Fruit fly (Drosophila melanogaster): ENCODE measurements around the gene ru.

The ru gene

dm6 chr3L:1431489-1432053 is 61.1 kb downstream of the ru start:
- TF ChIP-seq HLHmδ (GFP tag; optimal IDR thresholded peaks at IDR 0.05) (peak; percentile 49), CG2712 (tag; optimal IDR thresholded peaks at IDR 0.05) (peak; percentile 26), GATAe (GFP tag; conservative IDR thresholded peaks at IDR 0.05) (no peak), CG13894 (tag; optimal IDR thresholded peaks at IDR 0.05) (no peak), H15 (GFP tag; IDR thresholded peaks at IDR 0.05) (0 out of 3 replicates have a peak, but pooled peaks have one; percentile 14), Drgx (GFP tag; IDR thresholded peaks at IDR 0.05) (no peak), Ada2b (GFP tag; IDR thresholded peaks at IDR 0.05) (no peak), btn (GFP tag; optimal IDR thresholded peaks at IDR 0.05) (no peak), CG15601 (tag; optimal IDR thresholded peaks at IDR 0.05) (no peak), odd (GFP tag; optimal IDR thresholded peaks at IDR 0.05) (peak; percentile 19), CG10431 (GFP tag; optimal IDR thresholded peaks at IDR 0.05) (no peak), jigr1 (GFP tag; IDR thresholded peaks at IDR 0.05) (no peak), CG10267 (tag; optimal IDR thresholded peaks at IDR 0.05) (peak; percentile 36), vfl (GFP tag; optimal IDR thresholded peaks at IDR 0.05) (no peak), twi (tag; optimal IDR thresholded peaks at IDR 0.05) (peak; percentile 90), zen (tag; optimal IDR thresholded peaks at IDR 0.05) (peak; percentile 24), pros (GFP tag; optimal IDR thresholded peaks at IDR 0.05) (no peak), aop (GFP tag; IDR thresholded peaks at IDR 0.05) (no peak), zf30C (GFP tag; optimal IDR thresholded peaks at IDR 0.05) (peak; percentile 88), tll (GFP tag; optimal IDR thresholded peaks at IDR 0.05) (peak in 1 of 2 experiments; percentile 63), lab (GFP tag; optimal IDR thresholded peaks at IDR 0.05) (no peak), kni (GFP tag; optimal IDR thresholded peaks at IDR 0.05) (no peak), CG9727 (GFP tag; optimal IDR thresholded peaks at IDR 0.05) (peak; percentile 67), CG34224 (GFP tag; IDR thresholded peaks at IDR 0.05; ENCODE audit: partially characterized antibody) (no peak), cato (GFP tag; optimal IDR thresholded peaks at IDR 0.05; ENCODE audit: borderline replicate concordance) (no peak), Xrp1 (GFP tag; IDR thresholded peaks at IDR 0.05) (no peak), crc (GFP tag; optimal IDR thresholded peaks at IDR 0.05) (no peak), CG3281 (GFP tag; optimal IDR thresholded peaks at IDR 0.05) (no peak), CG8924 (tag; optimal IDR thresholded peaks at IDR 0.05) (peak; percentile 6), CG5245 (GFP tag; optimal IDR thresholded peaks at IDR 0.05) (no peak), fd64A (GFP tag; optimal IDR thresholded peaks at IDR 0.05) (no peak), C15 (GFP tag; IDR thresholded peaks at IDR 0.05) (no peak), bcd (GFP tag; optimal IDR thresholded peaks at IDR 0.05) (no peak), Ets65A (GFP tag) (peak; percentile 28), CG2129 (GFP tag; IDR thresholded peaks at IDR 0.05; ENCODE audit: partially characterized antibody) (no peak), CG15514 (GFP tag; optimal IDR thresholded peaks at IDR 0.05) (no peak), CkIIα-i1 (GFP tag; IDR thresholded peaks at IDR 0.05) (no peak), az2 (GFP tag; optimal IDR thresholded peaks at IDR 0.05) (no peak), gt (GFP tag; IDR thresholded peaks at IDR 0.05) (0 out of 2 replicates have a peak, but pooled peaks have one; percentile 16), lola (GFP tag; optimal IDR thresholded peaks at IDR 0.05) (peak in 1 of 3 experiments; percentile 32), CG4404 (GFP tag; IDR thresholded peaks at IDR 0.05) (peak; percentile 69), zfh1 (GFP tag; IDR thresholded peaks at IDR 0.05) (0 out of 3 replicates have a peak, but pooled peaks have one; percentile 19), ac (GFP tag; optimal IDR thresholded peaks at IDR 0.05) (peak; percentile 26), D19B (GFP tag; optimal IDR thresholded peaks at IDR 0.05) (no peak), vvl (GFP tag; IDR thresholded peaks at IDR 0.05) (0 out of 2 replicates have a peak, but pooled peaks have one; percentile 9), ato (GFP tag; IDR thresholded peaks at IDR 0.05; ENCODE audit: partially characterized antibody) (no peak), chif (GFP tag; optimal IDR thresholded peaks at IDR 0.05) (no peak), dmrt11E (tag; optimal IDR thresholded peaks at IDR 0.05) (peak; percentile 46), CG14710 (tag; optimal IDR thresholded peaks at IDR 0.05) (no peak)

All from whole organism, embryonic.